Worm (Caenorhabditis elegans) whole organism, young adult: Measurements from ENCODE around the gene ptr-13.

Experiments
- F52B5.7 ChIP-seq: sonication (generic microtip); optimal IDR thresholded peaks from 2 replicates; lab custom pipeline; 2016; ENCODE audit warnings: mild to moderate bottlenecking, missing genetic modification characterization, missing compliant biosample characterization
- F57A8.1 ChIP-seq: fragments of 200-800 bp; sonication (Bioruptor generic); optimal IDR thresholded peaks from 2 replicates; lab custom pipeline; 2018; ENCODE audit warnings: mild to moderate bottlenecking, missing genetic modification characterization, moderate library complexity, missing compliant biosample characterization
- egl-18 ChIP-seq: fragments of 200-800 bp; sonication (Bioruptor generic); IDR thresholded peaks from 2 replicates; pipeline ENCODE4 v1.3.6; 2022; ENCODE audit warnings: missing genetic modification reagents, missing genetic modification characterization, missing compliant biosample characterization

- TF ChIP-seq F52B5.7 (no peak), egl-18 (GFP tag; lab: Robert Waterston, UW) (no peak), F57A8.1 (GFP tag; lab: Kevin White, UChicago) (no peak)
These were observed 8.5 kb downstream of the ptr-13 start for ce11 chrII:11153800-11154199.
